Worm (Caenorhabditis elegans) whole organism, late embryonic: ENCODE measurements around the gene sru-39.

Experiments used
- C08G9.2 ChIP-seq: sonication (generic microtip); optimal IDR thresholded peaks from 2 replicates; lab custom pipeline; 2016; ENCODE audit warnings: mild to moderate bottlenecking, missing genetic modification characterization, moderate library complexity, missing compliant biosample characterization
- K02D7.2 ChIP-seq: sonication (generic microtip); optimal IDR thresholded peaks from 2 replicates; lab custom pipeline; 2017; ENCODE audit warnings: mild to moderate bottlenecking, missing genetic modification characterization, missing compliant biosample characterization
- T23F11.4 ChIP-seq: fragments of 200-800 bp; sonication (Bioruptor generic); optimal IDR thresholded peaks from 2 replicates; lab custom pipeline; 2018; ENCODE audit warnings: mild to moderate bottlenecking, missing genetic modification characterization, missing compliant biosample characterization
- Y22D7AL.16 ChIP-seq: sonication (generic microtip); optimal IDR thresholded peaks from 2 replicates; lab custom pipeline; 2016; ENCODE audit warnings: missing genetic modification characterization, missing compliant biosample characterization
- ama-1 ChIP-seq: fragments of 150-350 bp; optimal IDR thresholded peaks from 2 replicates; lab custom pipeline; 2014
- ceh-18 ChIP-seq: sonication (generic microtip); optimal IDR thresholded peaks from 2 replicates; lab custom pipeline; 2016; ENCODE audit warnings: missing genetic modification characterization, missing compliant biosample characterization
- ceh-19 ChIP-seq: fragments of 200-800 bp; sonication (Bioruptor generic); optimal IDR thresholded peaks from 2 replicates; lab custom pipeline; 2018; ENCODE audit warnings: mild to moderate bottlenecking, missing genetic modification characterization, missing compliant biosample characterization
- ceh-2 ChIP-seq: sonication (generic microtip); optimal IDR thresholded peaks from 2 replicates; lab custom pipeline; 2016; ENCODE audit warnings: missing genotype, missing genetic modification characterization, missing compliant biosample characterization
- ceh-22 ChIP-seq: sonication (generic microtip); optimal IDR thresholded peaks from 2 replicates; lab custom pipeline; 2017; ENCODE audit warnings: missing biosample characterization, missing genetic modification characterization
- ceh-24 ChIP-seq: sonication (generic microtip); optimal IDR thresholded peaks from 2 replicates; lab custom pipeline; 2016; ENCODE audit warnings: mild to moderate bottlenecking, missing genetic modification characterization, missing compliant biosample characterization
- ceh-30 ChIP-seq: fragments of 150-350 bp; optimal IDR thresholded peaks from 2 replicates; lab custom pipeline; 2014; ENCODE audit warnings: missing biosample characterization, missing genetic modification characterization
- ceh-31 ChIP-seq: sonication (generic microtip); optimal IDR thresholded peaks from 2 replicates; lab custom pipeline; 2016; ENCODE audit warnings: missing genetic modification characterization, missing compliant biosample characterization
- ceh-6 ChIP-seq: fragments of 200-800 bp; sonication (Bioruptor generic); optimal IDR thresholded peaks from 2 replicates; lab custom pipeline; 2018; ENCODE audit warnings: mild to moderate bottlenecking, missing genetic modification characterization, missing compliant biosample characterization
- ceh-9 ChIP-seq: sonication (generic microtip); optimal IDR thresholded peaks from 2 replicates; lab custom pipeline; 2016; ENCODE audit warnings: mild to moderate bottlenecking, missing genetic modification characterization, inconsistent platforms, missing compliant biosample characterization
- che-1 ChIP-seq: sonication (generic microtip); optimal IDR thresholded peaks from 2 replicates; lab custom pipeline; 2016; ENCODE audit warnings: mild to moderate bottlenecking, missing genetic modification characterization, missing compliant biosample characterization
- dmd-4 ChIP-seq: sonication (generic microtip); optimal IDR thresholded peaks from 2 replicates; lab custom pipeline; 2016; ENCODE audit warnings: borderline replicate concordance, missing genetic modification characterization, missing compliant biosample characterization
- elt-4 ChIP-seq: sonication (generic microtip); optimal IDR thresholded peaks from 2 replicates; lab custom pipeline; 2016; ENCODE audit warnings: missing genetic modification characterization, missing compliant biosample characterization
- ets-4 ChIP-seq: sonication (generic microtip); optimal IDR thresholded peaks from 2 replicates; lab custom pipeline; 2016; ENCODE audit warnings: missing genetic modification characterization, missing compliant biosample characterization
- eyg-1 ChIP-seq: sonication (generic microtip); optimal IDR thresholded peaks from 2 replicates; lab custom pipeline; 2016; ENCODE audit warnings: missing genotype, missing genetic modification characterization, missing compliant biosample characterization
- fkh-10 ChIP-seq: fragments of 150-350 bp; optimal IDR thresholded peaks from 2 replicates; lab custom pipeline; 2014; ENCODE audit warnings: missing biosample characterization, missing genetic modification reagents, missing genetic modification characterization
- gmeb-2 ChIP-seq: sonication (generic microtip); optimal IDR thresholded peaks from 2 replicates; lab custom pipeline; 2016; ENCODE audit warnings: missing genetic modification characterization, inconsistent platforms, missing compliant biosample characterization
- hlh-13 ChIP-seq: fragments of 200-800 bp; sonication (Bioruptor generic); optimal IDR thresholded peaks from 2 replicates; lab custom pipeline; 2018; ENCODE audit warnings: mild to moderate bottlenecking, missing genetic modification characterization, missing compliant biosample characterization
- hlh-8 ChIP-seq: sonication (generic microtip); optimal IDR thresholded peaks from 2 replicates; lab custom pipeline; 2016; ENCODE audit warnings: missing genotype, missing genetic modification characterization, missing compliant biosample characterization
- lim-6 ChIP-seq: sonication (generic microtip); optimal IDR thresholded peaks from 2 replicates; lab custom pipeline; 2016; ENCODE audit warnings: missing genetic modification characterization, missing compliant biosample characterization
- lin-11 ChIP-seq: fragments of 200-800 bp; sonication (Bioruptor generic); optimal IDR thresholded peaks from 2 replicates; lab custom pipeline; 2018; ENCODE audit warnings: mild to moderate bottlenecking, missing genetic modification characterization, missing compliant biosample characterization
- madf-2 ChIP-seq: sonication (generic microtip); optimal IDR thresholded peaks from 2 replicates; lab custom pipeline; 2017; ENCODE audit warnings: missing genetic modification characterization, missing compliant biosample characterization
- mec-3 ChIP-seq: sonication (generic microtip); optimal IDR thresholded peaks from 2 replicates; lab custom pipeline; 2016; ENCODE audit warnings: borderline replicate concordance, missing genetic modification characterization, missing compliant biosample characterization
- nfya-1 ChIP-seq: sonication (generic microtip); optimal IDR thresholded peaks from 2 replicates; lab custom pipeline; 2017; ENCODE audit warnings: missing genetic modification characterization, mild to moderate bottlenecking, missing compliant biosample characterization, antibody characterized with exemption, moderate library complexity
- nhr-11 ChIP-seq: fragments of 150-350 bp; optimal IDR thresholded peaks from 2 replicates; lab custom pipeline; 2014; ENCODE audit warnings: missing biosample characterization, missing genetic modification characterization
- odd-2 ChIP-seq: sonication (generic microtip); optimal IDR thresholded peaks from 2 replicates; lab custom pipeline; 2017; ENCODE audit warnings: antibody characterized with exemption, mild to moderate bottlenecking, missing genetic modification characterization, missing compliant biosample characterization
- pag-3 ChIP-seq: sonication (generic microtip); optimal IDR thresholded peaks from 2 replicates; lab custom pipeline; 2016; ENCODE audit warnings: missing compliant biosample characterization, missing genetic modification characterization, borderline replicate concordance
- pax-1 ChIP-seq: fragments of 150-350 bp; optimal IDR thresholded peaks from 2 replicates; lab custom pipeline; 2014; ENCODE audit warnings: missing biosample characterization, missing genetic modification characterization
- pqm-1 ChIP-seq: sonication (generic microtip); optimal IDR thresholded peaks from 2 replicates; lab custom pipeline; 2016; ENCODE audit warnings: missing genetic modification characterization, missing compliant biosample characterization
- ref-2 ChIP-seq: sonication (generic microtip); optimal IDR thresholded peaks from 2 replicates; lab custom pipeline; 2016; ENCODE audit warnings: missing genetic modification characterization, missing compliant biosample characterization
- sdc-2 ChIP-seq: sonication (generic microtip); optimal IDR thresholded peaks from 2 replicates; lab custom pipeline; 2016; ENCODE audit warnings: missing genotype, missing genetic modification characterization, missing compliant biosample characterization
- sox-4 ChIP-seq: sonication (generic microtip); optimal IDR thresholded peaks from 2 replicates; lab custom pipeline; 2017; ENCODE audit warnings: mild to moderate bottlenecking, missing genetic modification characterization, inconsistent platforms, missing compliant biosample characterization
- tbx-7 ChIP-seq: sonication (generic microtip); optimal IDR thresholded peaks from 2 replicates; lab custom pipeline; 2016; ENCODE audit warnings: missing genotype, missing genetic modification characterization, missing compliant biosample characterization
- ttx-3 ChIP-seq: sonication (generic microtip); optimal IDR thresholded peaks from 2 replicates; lab custom pipeline; 2016; ENCODE audit warnings: missing genetic modification reagents, missing genetic modification characterization, missing compliant biosample characterization
- unc-3 ChIP-seq, 2 experiments: fragments of 200-800 bp in 1 of 2; sonication (Bioruptor generic) in 1 of 2; sonication (generic microtip) in 1 of 2; conservative IDR thresholded peaks in 1 of 2; optimal IDR thresholded peaks in 1 of 2; 2 replicates each; pipeline versions ENCODE4 v1.3.6 to Lab custom; 2016 to 2022; ENCODE audit warnings: missing compliant biosample characterization in 2 of 2, missing genetic modification characterization in 2 of 2, missing genetic modification reagents in 1 of 2

sru-39 gene

DNA sequence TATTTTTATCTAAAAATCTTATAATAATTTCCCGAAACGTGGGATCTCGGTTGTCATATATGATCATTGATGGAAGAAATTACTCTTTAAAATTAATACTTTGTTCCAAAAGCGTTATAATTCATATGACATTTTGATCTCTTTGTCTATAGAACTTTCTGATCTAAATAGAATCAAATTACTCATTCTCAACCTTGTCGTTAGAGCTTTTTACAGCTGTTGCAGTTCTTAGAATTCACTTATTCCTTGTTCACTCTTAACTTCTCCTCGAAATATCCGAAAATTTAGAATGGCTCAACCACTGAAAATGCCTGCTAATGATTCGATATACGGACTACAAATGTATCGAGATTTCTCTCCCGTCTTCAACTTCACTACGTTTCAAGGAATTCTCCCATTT, 7.9 kb downstream of the sru-39 start, which contains the start of gene sru-29:
Gene sru-29 (plus strand): TSS at position 301 of the 400 bp plus-strand sequence.
- TF ChIP-seq ceh-31 = no peak
- no peak for TF ChIP-seq ceh-19 (GFP tag; lab: Kevin White, UChicago)
- no peak for TF ChIP-seq pax-1 (tag; lab: Kevin White, UChicago)
- no peak for TF ChIP-seq gmeb-2
- TF ChIP-seq nhr-11 (tag; lab: Kevin White, UChicago) = no peak
- no peak for TF ChIP-seq eyg-1 (tag; lab: Kevin White, UChicago)
- TF ChIP-seq ceh-2 = no peak
- TF ChIP-seq ceh-22 (tag; lab: Kevin White, UChicago) = no peak
- no peak for TF ChIP-seq ets-4 (tag; lab: Kevin White, UChicago)
- TF ChIP-seq lin-11 = no peak
- TF ChIP-seq ceh-18 (tag; lab: Kevin White, UChicago) = no peak
- no peak for TF ChIP-seq hlh-8 (tag; lab: Kevin White, UChicago)
- TF ChIP-seq tbx-7 (tag; lab: Kevin White, UChicago) = no peak
- no peak for TF ChIP-seq nfya-1 (tag; lab: Kevin White, UChicago)
- TF ChIP-seq, all 69 proteins: peak for 0

DNA sequence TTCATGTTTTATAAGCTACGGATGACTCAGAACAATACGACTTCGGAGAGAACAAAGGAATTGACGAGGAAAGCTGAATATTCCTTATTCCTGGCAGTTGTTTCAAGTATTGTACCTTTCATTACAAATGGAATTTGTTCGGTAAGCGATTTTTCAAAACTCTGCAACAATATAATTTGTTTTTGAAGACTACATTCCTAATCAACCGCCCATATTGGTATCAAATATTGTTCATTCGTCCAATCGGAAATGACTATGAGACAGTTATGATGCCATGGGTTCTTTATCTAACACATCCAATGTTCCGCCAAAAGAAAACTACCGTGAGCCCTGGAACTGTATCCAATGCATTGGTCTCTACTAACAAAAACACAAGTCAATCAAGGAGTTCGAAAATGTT, 8.9 kb downstream of the sru-39 start:
- TF ChIP-seq lin-11 (no peak), odd-2 (no peak), ceh-6 (GFP tag; lab: Kevin White, UChicago) (no peak), fkh-10 (GFP tag; lab: Kevin White, UChicago) (no peak), ceh-19 (GFP tag; lab: Kevin White, UChicago) (no peak), sdc-2 (tag; lab: Kevin White, UChicago) (no peak), nfya-1 (tag; lab: Kevin White, UChicago) (no peak), ama-1 (lab: Kevin White, UChicago) (no peak), T23F11.4 (GFP tag; lab: Kevin White, UChicago) (no peak), madf-2 (tag; lab: Kevin White, UChicago) (no peak), pqm-1 (tag; lab: Kevin White, UChicago) (no peak), ceh-31 (no peak)

DNA sequence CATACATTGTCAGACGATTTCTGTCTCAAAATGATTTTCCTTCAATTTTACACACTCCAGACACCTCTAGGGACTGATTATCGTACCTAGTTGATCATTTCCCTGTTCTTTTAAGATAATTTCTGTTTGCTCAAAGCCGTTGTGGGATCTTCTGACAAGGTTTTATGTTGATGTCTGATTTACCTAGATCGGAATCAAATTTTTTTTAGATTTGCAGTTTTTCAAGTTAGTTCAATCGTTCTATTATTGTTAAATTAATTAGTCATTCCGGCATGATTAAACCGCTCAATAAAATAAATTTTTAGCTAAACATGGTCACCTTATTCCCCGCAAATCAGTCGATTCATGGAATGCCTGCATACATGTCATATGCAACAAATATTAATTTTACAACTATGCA, 10.3 kb downstream of the sru-39 start, which contains the start of gene sru-30:
Gene sru-30 (plus strand): TSS at position 301 of the 400 bp plus-strand sequence.
- TF ChIP-seq T23F11.4 (GFP tag; lab: Kevin White, UChicago) (no peak), dmd-4 (tag; lab: Kevin White, UChicago) (no peak), ceh-18 (tag; lab: Kevin White, UChicago) (no peak), elt-4 (no peak), ceh-2 (no peak), eyg-1 (tag; lab: Kevin White, UChicago) (no peak), ceh-19 (GFP tag; lab: Kevin White, UChicago) (no peak), C08G9.2 (tag; lab: Kevin White, UChicago) (no peak), ceh-9 (tag; lab: Kevin White, UChicago) (no peak), sox-4 (no peak)

DNA sequence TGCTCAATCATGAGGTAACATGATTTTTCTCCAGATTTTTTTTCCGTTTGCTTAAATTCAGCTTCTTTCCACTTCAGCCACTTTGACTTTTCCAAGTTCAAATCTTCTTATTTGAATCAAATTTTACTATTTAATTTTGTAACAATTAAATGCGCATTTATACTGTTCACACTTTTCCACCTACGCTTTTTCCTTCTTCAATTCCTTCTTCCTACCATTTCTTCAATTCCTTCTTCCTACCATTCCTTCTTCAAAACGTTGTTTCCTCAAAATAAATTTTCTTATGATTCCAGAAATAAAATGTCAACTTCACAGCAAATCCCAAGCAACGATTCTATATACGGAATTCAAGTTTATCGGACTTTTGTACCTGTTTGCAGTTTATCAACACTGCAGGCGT, 13.1 kb downstream of the sru-39 start, which contains the start of gene sru-31:
Gene sru-31 (plus strand): TSS at position 301 of the 400 bp plus-strand sequence.
- TF ChIP-seq ceh-24 (tag; lab: Kevin White, UChicago) (no peak), odd-2 (no peak), pag-3 (tag; lab: Kevin White, UChicago) (no peak), unc-3 (GFP tag; conservative IDR thresholded peaks at IDR 0.05; lab: Robert Waterston, UW) (no peak), unc-3 (tag; optimal IDR thresholded peaks at IDR 0.05; lab: Kevin White, UChicago) (no peak), lim-6 (no peak), nfya-1 (tag; lab: Kevin White, UChicago) (no peak), ttx-3 (tag; lab: Kevin White, UChicago) (no peak), mec-3 (tag; lab: Kevin White, UChicago) (no peak), ref-2 (tag; lab: Kevin White, UChicago) (no peak), hlh-13 (GFP tag; lab: Kevin White, UChicago) (no peak), che-1 (tag; lab: Kevin White, UChicago) (no peak), ceh-31 (no peak), K02D7.2 (no peak), Y22D7AL.16 (tag; lab: Kevin White, UChicago) (no peak), ceh-30 (tag; lab: Kevin White, UChicago) (no peak)
